Worm (Caenorhabditis elegans): ENCODE data around the gene arrd-5.

- no peak for TF ChIP-seq T22C8.4 (GFP tag; IDR thresholded peaks at IDR 0.05)
- TF ChIP-seq ref-1 (GFP tag; conservative IDR thresholded peaks at IDR 0.05), result no peak
- no peak for TF ChIP-seq ztf-23 (GFP tag; IDR thresholded peaks at IDR 0.05)
- no peak for TF ChIP-seq ztf-29 (GFP tag; IDR thresholded peaks at IDR 0.05)
- TF ChIP-seq cog-1 (tag; optimal IDR thresholded peaks at IDR 0.05), result no peak
Observed at ce11 chrII:9807519-9807972, 27.5 kb upstream of the arrd-5 start, which contains the start of gene cyp-13A8.
